Fruit fly (Drosophila melanogaster) S2 (cell line): Measurements from ENCODE around the gene CG10222.

Experiments
- CG8478 ChIP-seq: fragments of >200 bp; optimal IDR thresholded peaks from 2 replicates; lab custom pipeline; 2018
- CTCF ChIP-seq, 2 experiments: fragments of >200 bp; optimal IDR thresholded peaks; 2 replicates each; lab custom pipeline; 2018

CG10222 gene

dm6 chr3L:13412200-13412885 lies at the start of gene CG10222, which contains the start of gene flr:
Gene CG10222, minus strand, starts transcription at chr3L:13412453.
Gene flr, plus strand, starts transcription at chr3L:13412843.
- no peak for TF ChIP-seq CG8478 (lab: Kevin White, UChicago)

dm6 chr3L:13457133-13457532 lies 44.9 kb upstream of the CG10222 start, which contains the start of gene CG10116:
Gene CG10116, minus strand, starts transcription at chr3L:13457238.
- TF ChIP-seq CG8478 (lab: Kevin White, UChicago) (no peak), CTCF (optimal IDR thresholded peaks at IDR 0.05; lab: Kevin White, UChicago) (no peak)

- TF ChIP-seq CTCF (optimal IDR thresholded peaks at IDR 0.05; lab: Kevin White, UChicago): no peak
- TF ChIP-seq CG8478 (lab: Kevin White, UChicago): no peak
These were observed 42.5 kb upstream of the CG10222 start for dm6 chr3L:13454755-13455154.

- TF ChIP-seq CTCF (optimal IDR thresholded peaks at IDR 0.05; lab: Kevin White, UChicago) (no peak), CG8478 (lab: Kevin White, UChicago) (no peak)
These were observed 40.0 kb upstream of the CG10222 start for dm6 chr3L:13452281-13452680.

dm6 chr3L:13451562-13451961 lies 39.3 kb upstream of the CG10222 start:
- no peak for TF ChIP-seq CG8478 (lab: Kevin White, UChicago)
- TF ChIP-seq CTCF (optimal IDR thresholded peaks at IDR 0.05; lab: Kevin White, UChicago): no peak

- TF ChIP-seq CTCF (optimal IDR thresholded peaks at IDR 0.05; lab: Kevin White, UChicago): no peak
- no peak for TF ChIP-seq CG8478 (lab: Kevin White, UChicago)
These were observed 38.0 kb upstream of the CG10222 start, which contains the start of the genes JMJD7 and CG10738 for dm6 chr3L:13450177-13450793. Gene JMJD7, minus strand, starts transcription at chr3L:13450283. Gene CG10738, plus strand, starts transcription at chr3L:13450770.

dm6 chr3L:13442400-13442799 lies 30.1 kb upstream of the CG10222 start, which contains the start of gene cmb:
Gene cmb, plus strand, starts transcription at chr3L:13442594.
- no peak for TF ChIP-seq CG8478 (lab: Kevin White, UChicago)
- no peak for TF ChIP-seq CTCF (optimal IDR thresholded peaks at IDR 0.05; lab: Kevin White, UChicago)

- no peak for TF ChIP-seq CG8478 (lab: Kevin White, UChicago)
- no peak for TF ChIP-seq CTCF (optimal IDR thresholded peaks at IDR 0.05; lab: Kevin White, UChicago)
These were observed 28.2 kb upstream of the CG10222 start, which contains the start of the genes CG10140 and CG14109 for dm6 chr3L:13440370-13440960. Gene CG10140, minus strand, starts transcription at chr3L:13440470. Gene CG14109, plus strand, starts transcription at chr3L:13440910.

dm6 chr3L:13437654-13438053 lies 25.4 kb upstream of the CG10222 start, which contains the start of gene CG10725:
Gene CG10725, plus strand, starts transcription at chr3L:13437954.
- TF ChIP-seq CG8478 (lab: Kevin White, UChicago): no peak
- TF ChIP-seq CTCF (optimal IDR thresholded peaks at IDR 0.05; lab: Kevin White, UChicago): no peak

dm6 chr3L:13437036-13437435 lies 24.8 kb upstream of the CG10222 start, which contains the start of gene CG10154:
Gene CG10154, minus strand, starts transcription at chr3L:13437136.
- TF ChIP-seq CG8478 (lab: Kevin White, UChicago): no peak
- no peak for TF ChIP-seq CTCF (optimal IDR thresholded peaks at IDR 0.05; lab: Kevin White, UChicago)

- TF ChIP-seq CTCF (optimal IDR thresholded peaks at IDR 0.05; lab: Kevin White, UChicago) (no peak), CG8478 (lab: Kevin White, UChicago) (no peak)
These were observed 23.0 kb upstream of the CG10222 start, which contains the start of gene CG10713 for dm6 chr3L:13435170-13435727. Gene CG10713, minus strand, starts transcription at chr3L:13435229.

- TF ChIP-seq CG8478 (lab: Kevin White, UChicago) (no peak), CTCF (optimal IDR thresholded peaks at IDR 0.05; lab: Kevin White, UChicago) (no peak)
These were observed 21.3 kb upstream of the CG10222 start for dm6 chr3L:13433522-13433921.

dm6 chr3L:13432791-13433190 lies 20.5 kb upstream of the CG10222 start:
- TF ChIP-seq CG8478 (lab: Kevin White, UChicago) (no peak), CTCF (optimal IDR thresholded peaks at IDR 0.05; lab: Kevin White, UChicago) (no peak)

- TF ChIP-seq CG8478 (lab: Kevin White, UChicago) (no peak), CTCF (optimal IDR thresholded peaks at IDR 0.05; lab: Kevin White, UChicago) (no peak)
These were observed 17.9 kb upstream of the CG10222 start for dm6 chr3L:13430171-13430570.
